Worm (Caenorhabditis elegans) whole organism, L1 larva: ENCODE measurements around the gene mdt-21.

ENCODE experiments used
- C16A3.4 ChIP-seq: fragments of 150-350 bp; optimal IDR thresholded peaks from 2 replicates; lab custom pipeline; 2014; ENCODE audit warnings: missing biosample characterization, missing genetic modification characterization
- C34B4.2 ChIP-seq: sonication (generic microtip); optimal IDR thresholded peaks from 2 replicates; lab custom pipeline; 2017; ENCODE audit warnings: mild to moderate bottlenecking, missing genetic modification characterization, missing compliant biosample characterization
- aly-2 ChIP-seq: fragments of 150-350 bp; optimal IDR thresholded peaks from 2 replicates; lab custom pipeline; 2014; ENCODE audit warnings: missing biosample characterization, missing genetic modification characterization
- ceh-63 ChIP-seq: fragments of 200-800 bp; sonication (Bioruptor generic); optimal IDR thresholded peaks from 2 replicates; lab custom pipeline; 2018; ENCODE audit warnings: mild to moderate bottlenecking, missing genetic modification characterization, missing compliant biosample characterization
- ceh-88 ChIP-seq: fragments of 200-800 bp; sonication (Bioruptor generic); IDR thresholded peaks from 2 replicates; pipeline ENCODE4 v1.3.6; 2022; ENCODE audit warnings: missing genetic modification characterization, missing compliant biosample characterization
- ceh-90 ChIP-seq: sonication (generic microtip); optimal IDR thresholded peaks from 2 replicates; lab custom pipeline; 2016; ENCODE audit warnings: missing genetic modification characterization, missing compliant biosample characterization
- efl-1 ChIP-seq, 4 experiments: fragments of 150-350 bp; optimal IDR thresholded peaks in 3 of 4; peaks in 1 of 4; 1 replicate in 1 of 4; 2 replicates in 3 of 4; lab custom pipeline; 2014; ENCODE audit warnings: missing biosample characterization in 2 of 4, missing genetic modification characterization in 2 of 4, missing genetic modification reagents in 2 of 4
- elt-3 ChIP-seq, 6 experiments: fragments of 150-350 bp in 1 of 6; sonication (generic microtip); optimal IDR thresholded peaks; 2 replicates each; lab custom pipeline; 2017 to 2018; ENCODE audit warnings: missing biosample characterization in 6 of 6, missing genetic modification characterization in 6 of 6, inconsistent platforms in 1 of 6
- ets-5 ChIP-seq: fragments of 200-800 bp; sonication (Bioruptor generic); IDR thresholded peaks from 2 replicates; pipeline ENCODE4 v1.3.6; 2022; ENCODE audit warnings: missing genetic modification characterization, missing compliant biosample characterization
- hlh-17 ChIP-seq: fragments of 200-800 bp; sonication (Bioruptor generic); optimal IDR thresholded peaks from 2 replicates; lab custom pipeline; 2018; ENCODE audit warnings: missing genetic modification characterization, mild to moderate bottlenecking, missing compliant biosample characterization, moderate library complexity, borderline replicate concordance
- hlh-4 ChIP-seq: sonication (generic microtip); optimal IDR thresholded peaks from 2 replicates; lab custom pipeline; 2016; ENCODE audit warnings: mild to moderate bottlenecking, missing genetic modification characterization, missing compliant biosample characterization
- hpl-2 ChIP-seq: fragments of 150-350 bp; optimal IDR thresholded peaks from 2 replicates; lab custom pipeline; 2014; ENCODE audit warnings: missing biosample characterization, missing genetic modification reagents, missing genetic modification characterization
- lin-35 ChIP-seq, 2 experiments: fragments of 150-350 bp; optimal IDR thresholded peaks; 2 replicates each; lab custom pipeline; 2014; ENCODE audit warnings: missing biosample characterization in 2 of 2, missing genetic modification characterization in 2 of 2, missing genetic modification reagents in 2 of 2
- lin-39 ChIP-seq: fragments of 150-350 bp; optimal IDR thresholded peaks from 2 replicates; lab custom pipeline; 2014; ENCODE audit warnings: missing biosample characterization, missing genetic modification reagents, missing genetic modification characterization
- mdl-1 ChIP-seq, 2 experiments: fragments of 150-350 bp; optimal IDR thresholded peaks; 2 replicates each; lab custom pipeline; 2014 to 2017; ENCODE audit warnings: missing biosample characterization in 2 of 2, missing genetic modification characterization in 2 of 2, inconsistent platforms in 1 of 2
- mef-2 ChIP-seq: fragments of 150-350 bp; optimal IDR thresholded peaks from 2 replicates; lab custom pipeline; 2014; ENCODE audit warnings: missing biosample characterization, missing genetic modification characterization
- nhr-11 ChIP-seq: fragments of 150-350 bp; optimal IDR thresholded peaks from 2 replicates; lab custom pipeline; 2014; ENCODE audit warnings: missing biosample characterization, missing genetic modification characterization
- nhr-12 ChIP-seq: sonication (generic microtip); optimal IDR thresholded peaks from 2 replicates; lab custom pipeline; 2017; ENCODE audit warnings: missing biosample characterization, missing genetic modification characterization
- nhr-71 ChIP-seq: sonication (generic microtip); optimal IDR thresholded peaks from 2 replicates; lab custom pipeline; 2016; ENCODE audit warnings: mild to moderate bottlenecking, missing genetic modification characterization, moderate library complexity, missing compliant biosample characterization
- nhr-77 ChIP-seq: fragments of 150-350 bp; optimal IDR thresholded peaks from 2 replicates; lab custom pipeline; 2014; ENCODE audit warnings: missing biosample characterization, missing genetic modification characterization
- nhr-84 ChIP-seq: sonication (generic microtip); optimal IDR thresholded peaks from 2 replicates; lab custom pipeline; 2017; ENCODE audit warnings: missing biosample characterization, missing genetic modification characterization
- nhr-85 ChIP-seq: sonication (generic microtip); peaks from one replicate; lab custom pipeline; 2016; ENCODE audit warnings: missing genetic modification characterization, inconsistent platforms, missing compliant biosample characterization
- nhr-90 ChIP-seq: sonication (generic microtip); optimal IDR thresholded peaks from 2 replicates; lab custom pipeline; 2016; ENCODE audit warnings: mild to moderate bottlenecking, missing genetic modification characterization, missing compliant biosample characterization; ENCODE audit not compliant: poor library complexity
- pqm-1 ChIP-seq: sonication (generic microtip); optimal IDR thresholded peaks from 3 replicates; lab custom pipeline; 2017; ENCODE audit warnings: missing biosample characterization, missing genetic modification characterization
- snu-23 ChIP-seq: sonication (generic microtip); optimal IDR thresholded peaks from 2 replicates; lab custom pipeline; 2016; ENCODE audit warnings: missing genetic modification characterization, missing compliant biosample characterization
- sox-4 ChIP-seq: sonication (generic microtip); optimal IDR thresholded peaks from 2 replicates; lab custom pipeline; 2016; ENCODE audit warnings: missing genetic modification characterization, missing compliant biosample characterization
- sup-37 ChIP-seq: fragments of 200-800 bp; sonication (Bioruptor generic); optimal IDR thresholded peaks from 2 replicates; lab custom pipeline; 2018; ENCODE audit warnings: mild to moderate bottlenecking, missing genetic modification characterization, missing compliant biosample characterization
- swsn-7 ChIP-seq: sonication (generic microtip); optimal IDR thresholded peaks from 2 replicates; lab custom pipeline; 2016; ENCODE audit warnings: missing genetic modification characterization, missing compliant biosample characterization
- tlp-1 ChIP-seq: fragments of 150-350 bp; optimal IDR thresholded peaks from 2 replicates; lab custom pipeline; 2014; ENCODE audit warnings: missing biosample characterization, missing genetic modification characterization
- unc-30 ChIP-seq: sonication (generic microtip); optimal IDR thresholded peaks from 2 replicates; lab custom pipeline; 2017; ENCODE audit warnings: missing biosample characterization, missing genetic modification characterization
- vab-15 ChIP-seq: sonication (generic microtip); optimal IDR thresholded peaks from 2 replicates; lab custom pipeline; 2017; ENCODE audit warnings: missing genotype, mild to moderate bottlenecking, missing genetic modification characterization, missing compliant biosample characterization
- ztf-4 ChIP-seq: fragments of 150-350 bp; optimal IDR thresholded peaks from 2 replicates; lab custom pipeline; 2014; ENCODE audit warnings: missing biosample characterization, missing genetic modification characterization

Gene mdt-21

ce11 chrIII:11825654-11826053 lies 48.2 kb downstream of the mdt-21 start (continued):
- no peak for TF ChIP-seq nhr-12 (tag; lab: Kevin White, UChicago)
- no peak for TF ChIP-seq hpl-2 (GFP tag; lab: Kevin White, UChicago)
- TF ChIP-seq C34B4.2 (tag; lab: Kevin White, UChicago), result no peak
- TF ChIP-seq C16A3.4, result peak; percentile 82
- TF ChIP-seq ceh-63 (GFP tag; lab: Kevin White, UChicago), result no peak
- no peak for TF ChIP-seq ets-5
- TF ChIP-seq mdl-1 (tag; optimal IDR thresholded peaks at IDR 0.05; lab: Kevin White, UChicago), result peak in 1 of 2 experiments; percentile 88
- TF ChIP-seq hlh-4 (tag; lab: Kevin White, UChicago), result no peak
- no peak for TF ChIP-seq sup-37 (GFP tag; lab: Kevin White, UChicago)
- TF ChIP-seq vab-15 (tag; lab: Kevin White, UChicago), result peak; percentile 72
- TF ChIP-seq nhr-85 (tag; lab: Kevin White, UChicago), result no peak
- TF ChIP-seq hlh-17 (GFP tag; lab: Kevin White, UChicago), result no peak
- peak; percentile 58 for TF ChIP-seq snu-23
- peak; percentile 58 for TF ChIP-seq nhr-71 (tag; lab: Kevin White, UChicago)
- TF ChIP-seq nhr-84 (tag; lab: Kevin White, UChicago), result no peak
- no peak for TF ChIP-seq ztf-4 (tag; lab: Kevin White, UChicago)
- TF ChIP-seq tlp-1 (tag; lab: Kevin White, UChicago), result no peak
- no peak for TF ChIP-seq sox-4
- no peak for TF ChIP-seq mef-2 (tag; lab: Kevin White, UChicago)
- TF ChIP-seq swsn-7, result peak; percentile 38
- peak; percentile 72 to 78 for TF ChIP-seq lin-35 (GFP tag; optimal IDR thresholded peaks at IDR 0.05; lab: Kevin White, UChicago)
- no peak for TF ChIP-seq lin-39 (tag; lab: Kevin White, UChicago)
- no peak for TF ChIP-seq ceh-90 (tag; lab: Kevin White, UChicago)
- no peak for TF ChIP-seq pqm-1 (tag; lab: Kevin White, UChicago)
- peak; percentile 16 for TF ChIP-seq nhr-90 (tag; lab: Kevin White, UChicago)
- TF ChIP-seq elt-3 (tag; optimal IDR thresholded peaks at IDR 0.05; lab: Kevin White, UChicago), result peak in 1 of 6 experiments; percentile 24
- TF ChIP-seq efl-1 (optimal IDR thresholded peaks at IDR 0.05; lab: Kevin White, UChicago), result peak; percentile 52 to 71
- TF ChIP-seq efl-1 (GFP tag; optimal IDR thresholded peaks at IDR 0.05 in 1 of 2; lab: Kevin White, UChicago), result peak; percentile 74 to 96
- peak; percentile 47 for TF ChIP-seq nhr-77 (tag; lab: Kevin White, UChicago)
- no peak; the same call in 1 of the 2 replicates for TF ChIP-seq ceh-88 (GFP tag; lab: Robert Waterston, UW)
- TF ChIP-seq nhr-11 (tag; lab: Kevin White, UChicago), result no peak
- no peak for TF ChIP-seq aly-2 (tag; lab: Kevin White, UChicago)

ce11 chrIII:11826118-11826517 lies 48.7 kb downstream of the mdt-21 start, which contains the start of gene rsp-8:
TSS of gene rsp-8 (plus strand) at chrIII:11826418.
- TF ChIP-seq sox-4 (no peak), nhr-85 (tag; lab: Kevin White, UChicago) (peak; percentile 2)

- TF ChIP-seq unc-30 (tag; lab: Kevin White, UChicago) (no peak), efl-1 (optimal IDR thresholded peaks at IDR 0.05; lab: Kevin White, UChicago) (no peak), efl-1 (GFP tag; optimal IDR thresholded peaks at IDR 0.05 in 1 of 2; lab: Kevin White, UChicago) (peak in 1 of 2 experiments; percentile 33)
Measured at ce11 chrIII:11829062-11829461, 51.6 kb downstream of the mdt-21 start.
